Worm (Caenorhabditis elegans) whole organism, L4/young adult: ENCODE data around the gene Y47D7A.15.

Experiments
- W03F9.2 ChIP-seq: fragments of 150-350 bp; optimal IDR thresholded peaks from 2 replicates; lab custom pipeline; 2014; ENCODE audit warnings: missing biosample characterization, missing genetic modification characterization
- dao-5 ChIP-seq: sonication (generic microtip); optimal IDR thresholded peaks from 2 replicates; lab custom pipeline; 2016; ENCODE audit warnings: missing genotype, missing genetic modification characterization, moderate library complexity, missing compliant biosample characterization
- him-1 ChIP-seq: sonication (generic microtip); optimal IDR thresholded peaks from 2 replicates; lab custom pipeline; 2016; ENCODE audit warnings: missing genotype, missing genetic modification reagents, missing genetic modification characterization, missing compliant biosample characterization

DNA sequence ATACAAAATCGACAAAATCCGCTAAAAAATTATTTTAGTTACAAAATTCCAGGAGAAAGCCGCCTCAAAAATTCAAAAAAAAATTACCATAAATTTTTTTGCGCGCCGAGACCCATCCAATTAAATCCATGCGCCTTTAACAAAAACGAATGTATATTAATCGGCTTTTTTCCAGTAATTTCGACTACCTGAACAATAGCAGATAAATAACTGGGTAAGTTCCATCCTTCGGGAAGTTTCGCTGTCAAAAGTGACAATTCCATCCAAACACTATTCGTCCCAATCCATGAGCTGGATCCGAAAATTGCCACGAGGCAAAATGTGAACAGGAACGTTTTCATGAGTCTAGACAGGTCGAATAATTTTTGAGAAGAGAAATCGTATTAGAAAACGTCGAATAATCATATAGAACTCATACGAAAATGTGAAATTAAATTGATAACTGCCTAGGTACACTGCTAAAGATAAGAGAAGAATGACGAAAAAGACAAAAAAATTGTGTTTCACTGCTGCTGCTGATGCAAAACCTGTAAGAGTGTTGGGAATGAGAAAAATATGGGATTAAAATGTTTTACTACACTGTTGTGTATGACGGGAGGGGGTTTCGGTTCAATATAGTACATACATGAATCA is 9.9 kb upstream of the Y47D7A.15 start, which contains the start of gene rft-1:
- TF ChIP-seq dao-5 (tag; lab: Kevin White, UChicago): no peak
- no peak for TF ChIP-seq him-1
- no peak for TF ChIP-seq W03F9.2 (tag; lab: Kevin White, UChicago)
